Worm (Caenorhabditis elegans) whole organism, L1 larva: ENCODE measurements around the gene acc-4.

ENCODE experiments used
- C04F5.9 ChIP-seq: sonication (generic microtip); optimal IDR thresholded peaks from 2 replicates; lab custom pipeline; 2016; ENCODE audit warnings: missing genetic modification characterization, missing compliant biosample characterization
- C16A3.4 ChIP-seq: fragments of 150-350 bp; optimal IDR thresholded peaks from 2 replicates; lab custom pipeline; 2014; ENCODE audit warnings: missing biosample characterization, missing genetic modification characterization
- C34B4.2 ChIP-seq: sonication (generic microtip); optimal IDR thresholded peaks from 2 replicates; lab custom pipeline; 2017; ENCODE audit warnings: mild to moderate bottlenecking, missing genetic modification characterization, missing compliant biosample characterization
- F16B12.6 ChIP-seq: fragments of 150-350 bp; optimal IDR thresholded peaks from 2 replicates; lab custom pipeline; 2014; ENCODE audit warnings: missing biosample characterization, missing genetic modification characterization
- alr-1 ChIP-seq: fragments of 200-800 bp; sonication (Bioruptor generic); optimal IDR thresholded peaks from 2 replicates; lab custom pipeline; 2018; ENCODE audit warnings: borderline replicate concordance, mild to moderate bottlenecking, missing genetic modification characterization, missing compliant biosample characterization
- aly-2 ChIP-seq: fragments of 150-350 bp; optimal IDR thresholded peaks from 2 replicates; lab custom pipeline; 2014; ENCODE audit warnings: missing biosample characterization, missing genetic modification characterization
- blmp-1 ChIP-seq: fragments of 150-350 bp; optimal IDR thresholded peaks from 2 replicates; lab custom pipeline; 2014; ENCODE audit warnings: missing biosample characterization, missing genetic modification characterization
- ceh-63 ChIP-seq: fragments of 200-800 bp; sonication (Bioruptor generic); optimal IDR thresholded peaks from 2 replicates; lab custom pipeline; 2018; ENCODE audit warnings: mild to moderate bottlenecking, missing genetic modification characterization, missing compliant biosample characterization
- ceh-8 ChIP-seq: fragments of 200-800 bp; sonication (Bioruptor generic); optimal IDR thresholded peaks from 2 replicates; lab custom pipeline; 2018; ENCODE audit warnings: mild to moderate bottlenecking, missing genetic modification characterization, moderate library complexity, missing compliant biosample characterization
- ceh-82 ChIP-seq, 3 experiments: fragments of 150-350 bp in 1 of 3; sonication (generic microtip) in 2 of 3; optimal IDR thresholded peaks; 2 replicates each; lab custom pipeline; 2014 to 2017; ENCODE audit warnings: missing biosample characterization in 3 of 3, missing genetic modification characterization in 3 of 3
- ceh-90 ChIP-seq: sonication (generic microtip); optimal IDR thresholded peaks from 2 replicates; lab custom pipeline; 2016; ENCODE audit warnings: missing genetic modification characterization, missing compliant biosample characterization
- ces-1 ChIP-seq: fragments of 150-350 bp; optimal IDR thresholded peaks from 2 replicates; lab custom pipeline; 2014; ENCODE audit warnings: missing biosample characterization, missing genetic modification reagents, missing genetic modification characterization
- dsc-1 ChIP-seq: sonication (generic microtip); optimal IDR thresholded peaks from 2 replicates; lab custom pipeline; 2016; ENCODE audit warnings: mild to moderate bottlenecking, missing genetic modification characterization, missing compliant biosample characterization
- efl-1 ChIP-seq, 4 experiments: fragments of 150-350 bp; optimal IDR thresholded peaks in 3 of 4; peaks in 1 of 4; 1 replicate in 1 of 4; 2 replicates in 3 of 4; lab custom pipeline; 2014; ENCODE audit warnings: missing biosample characterization in 2 of 4, missing genetic modification characterization in 2 of 4, missing genetic modification reagents in 2 of 4
- efl-3 ChIP-seq: fragments of 200-800 bp; sonication (Bioruptor generic); optimal IDR thresholded peaks from 2 replicates; lab custom pipeline; 2018; ENCODE audit warnings: mild to moderate bottlenecking, missing genetic modification characterization, missing compliant biosample characterization
- egl-13 ChIP-seq: sonication (generic microtip); optimal IDR thresholded peaks from 2 replicates; lab custom pipeline; 2016; ENCODE audit warnings: missing genotype, missing genetic modification reagents, missing genetic modification characterization, missing compliant biosample characterization
- egl-27 ChIP-seq, 2 experiments: fragments of 150-350 bp in 1 of 2; sonication (generic microtip); optimal IDR thresholded peaks; 3 replicates each; lab custom pipeline; 2017 to 2018; ENCODE audit warnings: missing biosample characterization in 2 of 2, missing genetic modification characterization in 2 of 2, missing genetic modification reagents in 2 of 2
- elt-2 ChIP-seq: sonication (generic microtip); optimal IDR thresholded peaks from 2 replicates; lab custom pipeline; 2016; ENCODE audit warnings: missing genetic modification characterization, mild to moderate bottlenecking, inconsistent platforms, missing compliant biosample characterization, missing genetic modification reagents
- elt-3 ChIP-seq, 6 experiments: fragments of 150-350 bp in 1 of 6; sonication (generic microtip); optimal IDR thresholded peaks; 2 replicates each; lab custom pipeline; 2017 to 2018; ENCODE audit warnings: missing biosample characterization in 6 of 6, missing genetic modification characterization in 6 of 6, inconsistent platforms in 1 of 6
- ets-5 ChIP-seq: fragments of 200-800 bp; sonication (Bioruptor generic); IDR thresholded peaks from 2 replicates; pipeline ENCODE4 v1.3.6; 2022; ENCODE audit warnings: missing genetic modification characterization, missing compliant biosample characterization
- fkh-4 ChIP-seq: sonication (generic microtip); optimal IDR thresholded peaks from 2 replicates; lab custom pipeline; 2016; ENCODE audit warnings: missing compliant biosample characterization, missing genetic modification characterization, borderline replicate concordance
- fkh-8 ChIP-seq: sonication (generic microtip); optimal IDR thresholded peaks from 2 replicates; lab custom pipeline; 2016; ENCODE audit warnings: mild to moderate bottlenecking, missing genetic modification characterization, missing compliant biosample characterization
- fos-1 ChIP-seq: fragments of 150-350 bp; optimal IDR thresholded peaks from 2 replicates; lab custom pipeline; 2014; ENCODE audit warnings: missing biosample characterization, missing genetic modification characterization
- grh-1 ChIP-seq: fragments of 200-800 bp; sonication (Bioruptor generic); IDR thresholded peaks from 2 replicates; pipeline ENCODE4 v1.3.6; 2022; ENCODE audit warnings: missing genetic modification reagents, missing genetic modification characterization, missing compliant biosample characterization
- hlh-4 ChIP-seq: sonication (generic microtip); optimal IDR thresholded peaks from 2 replicates; lab custom pipeline; 2016; ENCODE audit warnings: mild to moderate bottlenecking, missing genetic modification characterization, missing compliant biosample characterization
- isw-1 ChIP-seq: fragments of 200-800 bp; sonication (Bioruptor generic); IDR thresholded peaks from 2 replicates; pipeline ENCODE4 v1.3.6; 2022; ENCODE audit warnings: missing genetic modification characterization, missing compliant biosample characterization
- jun-1 ChIP-seq: fragments of 150-350 bp; optimal IDR thresholded peaks from 2 replicates; lab custom pipeline; 2014; ENCODE audit warnings: missing biosample characterization, missing genetic modification reagents, missing genetic modification characterization
- lin-14 ChIP-seq: fragments of 200-800 bp; sonication (Bioruptor generic); optimal IDR thresholded peaks from 2 replicates; lab custom pipeline; 2018; ENCODE audit warnings: mild to moderate bottlenecking, missing genetic modification characterization, moderate library complexity, missing compliant biosample characterization
- lin-15B ChIP-seq: fragments of 150-350 bp; sonication (generic microtip); optimal IDR thresholded peaks from 3 replicates; lab custom pipeline; 2014; ENCODE audit warnings: missing biosample characterization, missing genetic modification characterization
- mab-9 ChIP-seq: fragments of 200-800 bp; sonication (Bioruptor generic); IDR thresholded peaks from 2 replicates; pipeline ENCODE4 v1.3.6; 2022; ENCODE audit warnings: missing genetic modification reagents, missing genetic modification characterization, missing compliant biosample characterization
- mef-2 ChIP-seq: fragments of 150-350 bp; optimal IDR thresholded peaks from 2 replicates; lab custom pipeline; 2014; ENCODE audit warnings: missing biosample characterization, missing genetic modification characterization
- mep-1 ChIP-seq: fragments of 150-350 bp; optimal IDR thresholded peaks from 2 replicates; lab custom pipeline; 2014; ENCODE audit warnings: missing biosample characterization, missing genetic modification characterization
- nhr-12 ChIP-seq: sonication (generic microtip); optimal IDR thresholded peaks from 2 replicates; lab custom pipeline; 2017; ENCODE audit warnings: missing biosample characterization, missing genetic modification characterization
- nhr-19 ChIP-seq: fragments of 200-800 bp; sonication (Bioruptor generic); conservative IDR thresholded peaks from 2 replicates; pipeline ENCODE4 v1.3.6; 2022; ENCODE audit warnings: missing genetic modification characterization, missing compliant biosample characterization
- nhr-20 ChIP-seq: sonication (generic microtip); optimal IDR thresholded peaks from 2 replicates; lab custom pipeline; 2016; ENCODE audit warnings: mild to moderate bottlenecking, missing genetic modification characterization, missing compliant biosample characterization
- nhr-47 ChIP-seq: sonication (generic microtip); optimal IDR thresholded peaks from 2 replicates; lab custom pipeline; 2016; ENCODE audit warnings: mild to moderate bottlenecking, missing genetic modification characterization, moderate library complexity, missing compliant biosample characterization
- nhr-84 ChIP-seq: sonication (generic microtip); optimal IDR thresholded peaks from 2 replicates; lab custom pipeline; 2017; ENCODE audit warnings: missing biosample characterization, missing genetic modification characterization
- nhr-90 ChIP-seq: sonication (generic microtip); optimal IDR thresholded peaks from 2 replicates; lab custom pipeline; 2016; ENCODE audit warnings: mild to moderate bottlenecking, missing genetic modification characterization, missing compliant biosample characterization; ENCODE audit not compliant: poor library complexity
- pag-3 ChIP-seq: sonication (generic microtip); optimal IDR thresholded peaks from 2 replicates; lab custom pipeline; 2017; ENCODE audit warnings: missing genetic modification characterization, mild to moderate bottlenecking, missing compliant biosample characterization, antibody characterized with exemption, borderline replicate concordance; ENCODE audit not compliant: insufficient read depth
- pax-3 ChIP-seq: fragments of 200-800 bp; sonication (Bioruptor generic); optimal IDR thresholded peaks from 2 replicates; lab custom pipeline; 2018; ENCODE audit warnings: mild to moderate bottlenecking, missing genetic modification characterization, moderate library complexity, missing compliant biosample characterization
- pqm-1 ChIP-seq: sonication (generic microtip); optimal IDR thresholded peaks from 3 replicates; lab custom pipeline; 2017; ENCODE audit warnings: missing biosample characterization, missing genetic modification characterization
- rnt-1 ChIP-seq: sonication (generic microtip); optimal IDR thresholded peaks from 2 replicates; lab custom pipeline; 2016; ENCODE audit warnings: mild to moderate bottlenecking, missing genetic modification characterization, moderate library complexity, missing compliant biosample characterization
- snu-23 ChIP-seq: sonication (generic microtip); optimal IDR thresholded peaks from 2 replicates; lab custom pipeline; 2016; ENCODE audit warnings: missing genetic modification characterization, missing compliant biosample characterization
- sox-4 ChIP-seq: sonication (generic microtip); optimal IDR thresholded peaks from 2 replicates; lab custom pipeline; 2016; ENCODE audit warnings: missing genetic modification characterization, missing compliant biosample characterization
- sup-37 ChIP-seq: fragments of 200-800 bp; sonication (Bioruptor generic); optimal IDR thresholded peaks from 2 replicates; lab custom pipeline; 2018; ENCODE audit warnings: mild to moderate bottlenecking, missing genetic modification characterization, missing compliant biosample characterization
- tbx-2 ChIP-seq: sonication (generic microtip); optimal IDR thresholded peaks from 2 replicates; lab custom pipeline; 2016; ENCODE audit warnings: missing genetic modification characterization, missing compliant biosample characterization
- unc-30 ChIP-seq: sonication (generic microtip); optimal IDR thresholded peaks from 2 replicates; lab custom pipeline; 2017; ENCODE audit warnings: missing biosample characterization, missing genetic modification characterization
- xbp-1 ChIP-seq: sonication (generic microtip); optimal IDR thresholded peaks from 2 replicates; lab custom pipeline; 2016; ENCODE audit warnings: missing genetic modification characterization, missing compliant biosample characterization
- zip-4 ChIP-seq: fragments of 200-800 bp; sonication (Bioruptor generic); optimal IDR thresholded peaks from 2 replicates; lab custom pipeline; 2018; ENCODE audit warnings: mild to moderate bottlenecking, missing genetic modification characterization, moderate library complexity, missing compliant biosample characterization
- ztf-11 ChIP-seq, 2 experiments: sonication (generic microtip); optimal IDR thresholded peaks; 2 replicates each; lab custom pipeline; 2016 to 2017; ENCODE audit warnings: missing genetic modification characterization in 2 of 2, missing biosample characterization in 1 of 2, missing compliant biosample characterization in 1 of 2

acc-4 gene

DNA sequence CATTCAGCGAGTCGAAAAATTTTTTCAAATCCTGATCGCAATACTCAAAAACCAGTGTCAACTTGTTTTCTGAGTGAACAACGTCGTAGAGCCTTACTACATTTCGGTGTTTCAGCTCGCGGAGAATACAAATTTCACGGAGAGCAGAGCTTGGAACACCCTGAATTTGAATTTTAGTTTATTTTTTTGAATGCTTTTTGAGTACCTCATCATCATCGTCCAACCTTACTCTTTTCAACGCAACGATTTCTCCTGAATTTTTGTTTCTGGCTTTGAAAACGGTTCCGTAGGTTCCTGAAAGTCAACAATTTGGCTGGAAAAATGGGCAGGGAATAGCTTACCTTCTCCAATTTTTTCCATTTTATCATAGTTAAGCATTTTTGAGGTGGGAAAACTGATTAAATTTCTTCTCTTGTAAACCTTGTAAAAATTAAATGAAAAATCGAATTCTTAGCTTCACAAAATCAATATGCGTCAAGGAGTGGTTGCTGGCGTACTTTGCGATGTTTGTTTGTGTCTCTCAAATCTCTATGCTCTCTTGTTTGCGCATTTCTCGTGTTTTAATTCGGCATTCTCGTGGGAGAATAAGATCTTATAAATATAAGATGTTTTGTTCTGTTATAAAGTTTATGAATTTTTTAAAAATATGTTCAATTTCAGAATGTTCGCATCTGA lies 17.9 kb downstream of the acc-4 start, which contains the start of gene cdk-5:
TSS of gene cdk-5 (minus strand) at position 425 of the 675 bp plus-strand sequence.
- peak; percentile 99 for TF ChIP-seq mep-1 (tag; lab: Kevin White, UChicago)
- peak; percentile 94 for TF ChIP-seq isw-1 (GFP tag; lab: Robert Waterston, UW)
- TF ChIP-seq nhr-20 (tag; lab: Kevin White, UChicago) = peak; percentile 95
- peak; percentile 97 for TF ChIP-seq tbx-2 (tag; lab: Kevin White, UChicago)
- peak; percentile 86 for TF ChIP-seq jun-1 (tag; lab: Kevin White, UChicago)
- TF ChIP-seq sup-37 (GFP tag; lab: Kevin White, UChicago) = peak; percentile 50
- TF ChIP-seq nhr-84 (tag; lab: Kevin White, UChicago) = no peak
- TF ChIP-seq nhr-12 (tag; lab: Kevin White, UChicago) = peak; percentile 33
- TF ChIP-seq F16B12.6 (tag; lab: Kevin White, UChicago) = peak; percentile 71
- peak; percentile 98 for TF ChIP-seq nhr-47 (tag; lab: Kevin White, UChicago)
- TF ChIP-seq aly-2 (tag; lab: Kevin White, UChicago) = peak; percentile 96
- TF ChIP-seq pag-3 (tag; lab: Kevin White, UChicago) = no peak
- peak; percentile 93 for TF ChIP-seq fos-1 (tag; lab: Kevin White, UChicago)
- TF ChIP-seq ceh-8 (GFP tag; lab: Kevin White, UChicago) = peak; percentile 92
- peak; percentile 94 for TF ChIP-seq rnt-1 (tag; lab: Kevin White, UChicago)
- peak; percentile 89 to 93 (median 90) for TF ChIP-seq ceh-82 (tag; optimal IDR thresholded peaks at IDR 0.05; lab: Kevin White, UChicago)
- peak; percentile 75 for TF ChIP-seq elt-2
- TF ChIP-seq ets-5 (GFP tag; lab: Robert Waterston, UW) = no peak
- peak; percentile 95 for TF ChIP-seq C16A3.4 (tag; lab: Kevin White, UChicago)
- no peak for TF ChIP-seq pqm-1 (tag; lab: Kevin White, UChicago)
- TF ChIP-seq egl-13 = peak; percentile 87
- TF ChIP-seq egl-27 (tag; optimal IDR thresholded peaks at IDR 0.05; lab: Kevin White, UChicago) = no peak
- no peak for TF ChIP-seq hlh-4 (tag; lab: Kevin White, UChicago)
- TF ChIP-seq nhr-19 (GFP tag; lab: Robert Waterston, UW) = peak; percentile 95
- TF ChIP-seq ceh-63 (GFP tag; lab: Kevin White, UChicago) = no peak
- TF ChIP-seq elt-3 (tag; optimal IDR thresholded peaks at IDR 0.05; lab: Kevin White, UChicago) = peak in 2 of 6 experiments; percentile 86 to 87
- peak; percentile 98 for TF ChIP-seq snu-23 (GFP tag; lab: Kevin White, UChicago)
- TF ChIP-seq pax-3 (tag; lab: Kevin White, UChicago) = peak; percentile 83
- no peak for TF ChIP-seq alr-1 (tag; lab: Kevin White, UChicago)
- TF ChIP-seq grh-1 = peak; percentile 87
- TF ChIP-seq nhr-90 (tag; lab: Kevin White, UChicago) = peak; percentile 94
- peak; percentile 82 for TF ChIP-seq sox-4 (tag; lab: Kevin White, UChicago)
- TF ChIP-seq ztf-11 (tag; optimal IDR thresholded peaks at IDR 0.05; lab: Kevin White, UChicago) = peak in 1 of 2 experiments; percentile 78
- peak; percentile 2 for TF ChIP-seq mef-2 (tag; lab: Kevin White, UChicago)
- peak; percentile 97 for TF ChIP-seq dsc-1
- TF ChIP-seq fkh-4 = peak; percentile 70
- TF ChIP-seq unc-30 (tag; lab: Kevin White, UChicago) = peak; percentile 84
- peak; percentile 82 for TF ChIP-seq lin-15B (tag; lab: Kevin White, UChicago)
- TF ChIP-seq ces-1 (GFP tag; lab: Kevin White, UChicago) = no peak
- no peak for TF ChIP-seq efl-3 (GFP tag; lab: Kevin White, UChicago)
- peak; percentile 66 for TF ChIP-seq C04F5.9
- TF ChIP-seq xbp-1 = peak; percentile 93
- peak; percentile 91 for TF ChIP-seq blmp-1 (tag; lab: Kevin White, UChicago)
- no peak for TF ChIP-seq C34B4.2 (tag; lab: Kevin White, UChicago)
- TF ChIP-seq lin-14 (GFP tag; lab: Kevin White, UChicago) = peak; percentile 90
- peak; percentile 81 for TF ChIP-seq mab-9 (GFP tag; lab: Robert Waterston, UW)
- TF ChIP-seq ceh-90 (tag; lab: Kevin White, UChicago) = peak; percentile 43
- peak; percentile 83 for TF ChIP-seq fkh-8 (tag; lab: Kevin White, UChicago)
- peak; percentile 86 for TF ChIP-seq zip-4 (GFP tag; lab: Kevin White, UChicago)
- TF ChIP-seq efl-1 (optimal IDR thresholded peaks at IDR 0.05; lab: Kevin White, UChicago) = peak; percentile 90 to 94
- TF ChIP-seq efl-1 (GFP tag; optimal IDR thresholded peaks at IDR 0.05 in 1 of 2; lab: Kevin White, UChicago) = peak; percentile 88 to 99
